Worm (Caenorhabditis elegans): ENCODE measurements around the gene unc-105.

DNA sequence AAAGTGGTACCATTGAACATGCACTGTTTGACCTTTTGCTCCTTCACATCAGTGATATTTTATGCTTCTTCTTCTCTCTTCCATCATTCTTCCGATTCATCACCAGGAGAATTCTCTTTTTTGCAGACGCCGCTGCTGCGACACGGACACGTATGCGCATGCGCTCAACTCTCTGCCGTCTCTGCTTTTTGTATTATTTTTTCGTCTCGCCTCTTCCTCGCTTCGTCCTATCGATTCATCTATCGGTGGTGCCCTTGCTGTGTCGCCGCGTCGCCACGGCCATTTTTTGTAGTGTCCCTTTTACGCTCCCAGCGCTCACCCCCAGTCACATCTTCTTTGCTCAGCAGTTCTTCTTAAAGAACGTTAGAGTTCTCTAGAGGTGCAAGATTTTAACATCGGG is 9.9 kb downstream of the unc-105 start:
- TF ChIP-seq ama-1 (optimal IDR thresholded peaks at IDR 0.05), result no peak
- no peak for TF ChIP-seq ceh-36 (tag; optimal IDR thresholded peaks at IDR 0.05)
- TF ChIP-seq hnd-1 (tag; optimal IDR thresholded peaks at IDR 0.05), result no peak
- TF ChIP-seq B0310.2 (tag; optimal IDR thresholded peaks at IDR 0.05), result no peak
- TF ChIP-seq tbx-37 (GFP tag; conservative IDR thresholded peaks at IDR 0.05), result no peak
